Fruit fly (Drosophila melanogaster): Measurements from ENCODE around the gene oaf.

DNA sequence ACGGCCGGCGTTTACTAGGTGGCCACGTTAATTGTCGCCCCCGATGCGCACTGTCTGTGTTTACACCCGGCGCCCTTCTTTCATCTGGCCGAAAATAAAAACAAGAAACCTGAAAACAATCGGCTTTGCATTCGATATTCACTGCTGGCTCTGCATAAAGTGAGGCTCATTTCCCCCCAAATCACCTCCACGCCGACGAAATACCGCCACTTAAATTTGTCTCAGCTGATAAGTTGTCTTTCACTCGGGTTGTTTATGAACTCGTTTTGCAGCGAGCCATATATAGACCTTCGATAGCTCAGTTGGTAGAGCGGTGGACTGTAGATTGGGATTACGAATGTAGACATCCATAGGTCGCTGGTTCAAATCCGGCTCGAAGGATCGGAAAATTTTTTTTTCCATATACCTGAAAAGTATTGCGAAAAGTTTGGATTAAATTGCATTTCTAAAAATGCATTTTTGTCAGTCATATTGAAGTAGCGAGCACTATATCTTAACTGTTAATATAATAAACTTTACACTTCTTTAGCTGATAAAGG, 30.4 kb upstream of the oaf start:
- TF ChIP-seq insv (optimal IDR thresholded peaks at IDR 0.05) (no peak), h (optimal IDR thresholded peaks at IDR 0.05) (no peak), psq (optimal IDR thresholded peaks at IDR 0.05) (no peak), Sin3A (optimal IDR thresholded peaks at IDR 0.05) (no peak), Myc (optimal IDR thresholded peaks at IDR 0.05) (no peak)

All from Kc167 (cell line).